Worm (Caenorhabditis elegans): ENCODE measurements around the gene msp-36.

DNA sequence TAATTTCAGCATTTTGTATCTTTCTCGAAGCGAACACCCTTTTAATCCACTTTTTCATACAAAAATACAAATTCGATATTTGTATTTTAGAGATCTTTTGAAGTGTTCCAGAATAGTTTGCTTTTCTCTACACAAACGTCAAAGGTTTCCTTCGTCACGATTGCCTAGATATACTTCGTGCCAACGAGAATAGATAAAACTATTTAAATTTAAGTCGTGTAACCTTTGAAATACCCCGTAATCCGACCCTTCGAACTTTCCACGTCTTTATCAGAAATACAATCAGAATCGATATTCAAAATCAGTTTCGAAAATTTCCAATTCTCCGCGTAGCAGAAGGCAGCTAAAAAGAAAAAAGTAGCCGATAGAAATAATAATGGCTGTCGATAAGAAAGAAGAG lies 4.9 kb upstream of the msp-36 start, which contains the start of gene ttbk-5:
- TF ChIP-seq C34F6.9 (tag; optimal IDR thresholded peaks at IDR 0.05): no peak
- TF ChIP-seq zag-1 (tag; optimal IDR thresholded peaks at IDR 0.05): no peak
- no peak for TF ChIP-seq ztf-4 (tag; optimal IDR thresholded peaks at IDR 0.05)
- TF ChIP-seq ztf-11 (tag; optimal IDR thresholded peaks at IDR 0.05): no peak
- no peak for TF ChIP-seq nhr-77 (tag; optimal IDR thresholded peaks at IDR 0.05)
- TF ChIP-seq nhr-11 (tag; optimal IDR thresholded peaks at IDR 0.05): no peak
- no peak for TF ChIP-seq lin-13 (GFP tag; optimal IDR thresholded peaks at IDR 0.05)
- TF ChIP-seq nhr-25 (tag; optimal IDR thresholded peaks at IDR 0.05): no peak

Data from whole organism, L2 larva.